Fruit fly (Drosophila melanogaster) S2 (cell line): Measurements from ENCODE around the gene CG43133.

Experiments
- CG8478 ChIP-seq: fragments of >200 bp; optimal IDR thresholded peaks from 2 replicates; lab custom pipeline; 2018
- CTCF ChIP-seq, 2 experiments: fragments of >200 bp; optimal IDR thresholded peaks; 2 replicates each; lab custom pipeline; 2018

DNA sequence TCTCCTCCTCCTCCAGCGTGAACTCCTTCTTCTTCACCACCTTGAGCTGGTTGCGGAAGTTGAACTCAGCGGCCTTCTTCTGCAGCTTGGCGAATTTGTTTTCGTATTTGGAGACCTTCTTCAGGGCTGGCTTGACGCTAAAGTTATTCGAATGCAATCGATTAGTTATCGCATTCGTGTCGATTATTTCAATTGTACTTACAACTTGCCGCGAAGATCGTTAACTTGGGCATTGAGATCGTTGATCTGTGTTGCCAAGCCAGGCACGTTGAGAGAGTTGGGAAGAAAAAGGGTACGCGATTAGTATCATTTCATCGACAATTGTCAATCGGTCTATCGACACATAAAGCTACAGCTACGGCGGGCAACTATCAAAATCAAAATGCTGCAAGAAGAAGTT, 23.3 kb downstream of the CG43133 start:
- TF ChIP-seq CG8478 (lab: Kevin White, UChicago) (no peak), CTCF (optimal IDR thresholded peaks at IDR 0.05; lab: Kevin White, UChicago) (no peak)
